Worm (Caenorhabditis elegans) whole organism, L4 larva: ENCODE data around the gene C17A2.3.

ENCODE experiments used
- arid-1 ChIP-seq: fragments of 200-800 bp; sonication (Bioruptor generic); conservative IDR thresholded peaks from 2 replicates; pipeline ENCODE4 v1.3.6; 2022; ENCODE audit warnings: missing genetic modification reagents, missing genetic modification characterization, missing compliant biosample characterization
- ces-1 ChIP-seq: fragments of 150-350 bp; sonication (generic microtip); optimal IDR thresholded peaks from 4 replicates; lab custom pipeline; 2014; ENCODE audit warnings: missing biosample characterization, missing genetic modification reagents, missing genetic modification characterization
- dve-1 ChIP-seq: sonication (generic microtip); optimal IDR thresholded peaks from 2 replicates; lab custom pipeline; 2017; ENCODE audit warnings: antibody characterized with exemption, mild to moderate bottlenecking, missing genetic modification characterization, missing compliant biosample characterization; ENCODE audit not compliant: insufficient read depth
- fos-1 ChIP-seq: fragments of 150-350 bp; optimal IDR thresholded peaks from 2 replicates; lab custom pipeline; 2014; ENCODE audit warnings: missing biosample characterization, missing genetic modification characterization
- lim-7 ChIP-seq: fragments of 200-800 bp; sonication (Bioruptor generic); IDR thresholded peaks from 2 replicates; pipeline ENCODE4 v1.3.6; 2022; ENCODE audit warnings: missing genetic modification characterization, missing compliant biosample characterization
- lin-15B ChIP-seq: fragments of 150-350 bp; sonication (generic microtip); optimal IDR thresholded peaks from 3 replicates; lab custom pipeline; 2014; ENCODE audit warnings: missing biosample characterization, missing genetic modification characterization
- lin-39 ChIP-seq: fragments of 150-350 bp; optimal IDR thresholded peaks from 2 replicates; lab custom pipeline; 2014; ENCODE audit warnings: missing biosample characterization, missing genetic modification reagents, missing genetic modification characterization
- lsy-2 ChIP-seq, 2 experiments: fragments of 150-350 bp in 1 of 2; sonication (generic microtip) in 1 of 2; optimal IDR thresholded peaks; 2 replicates each; lab custom pipeline; 2014 to 2017; ENCODE audit warnings: missing biosample characterization in 2 of 2, missing genetic modification characterization in 2 of 2
- mdl-1 ChIP-seq, 2 experiments: fragments of 150-350 bp in 1 of 2; sonication (generic microtip) in 1 of 2; optimal IDR thresholded peaks; 2 replicates each; lab custom pipeline; 2014 to 2017; ENCODE audit warnings: missing biosample characterization in 2 of 2, missing genetic modification characterization in 2 of 2
- nhr-237 ChIP-seq: sonication (generic microtip); optimal IDR thresholded peaks from 2 replicates; lab custom pipeline; 2017; ENCODE audit warnings: missing biosample characterization, missing genetic modification characterization
- nhr-25 ChIP-seq: sonication (generic microtip); optimal IDR thresholded peaks from 2 replicates; lab custom pipeline; 2017; ENCODE audit warnings: missing genetic modification characterization, mild to moderate bottlenecking, missing compliant biosample characterization, antibody characterized with exemption, moderate library complexity, borderline replicate concordance; ENCODE audit not compliant: insufficient read depth
- set-16 ChIP-seq: fragments of 200-800 bp; sonication (Bioruptor generic); IDR thresholded peaks from 2 replicates; pipeline ENCODE4 v1.3.6; 2022; ENCODE audit warnings: missing genetic modification reagents, missing genetic modification characterization, missing compliant biosample characterization
- unc-62 ChIP-seq, 3 experiments: fragments of 150-350 bp in 1 of 3; sonication (generic microtip); optimal IDR thresholded peaks in 2 of 3; peaks in 1 of 3; 1 replicate in 1 of 3; 2 replicates in 2 of 3; lab custom pipeline; 2014 to 2017; ENCODE audit warnings: missing biosample characterization in 3 of 3, missing genetic modification characterization in 3 of 3, missing genetic modification reagents in 3 of 3, missing genotype in 1 of 3
- ztf-11 ChIP-seq: fragments of 150-350 bp; optimal IDR thresholded peaks from 2 replicates; lab custom pipeline; 2014; ENCODE audit warnings: missing biosample characterization, missing genetic modification characterization

DNA sequence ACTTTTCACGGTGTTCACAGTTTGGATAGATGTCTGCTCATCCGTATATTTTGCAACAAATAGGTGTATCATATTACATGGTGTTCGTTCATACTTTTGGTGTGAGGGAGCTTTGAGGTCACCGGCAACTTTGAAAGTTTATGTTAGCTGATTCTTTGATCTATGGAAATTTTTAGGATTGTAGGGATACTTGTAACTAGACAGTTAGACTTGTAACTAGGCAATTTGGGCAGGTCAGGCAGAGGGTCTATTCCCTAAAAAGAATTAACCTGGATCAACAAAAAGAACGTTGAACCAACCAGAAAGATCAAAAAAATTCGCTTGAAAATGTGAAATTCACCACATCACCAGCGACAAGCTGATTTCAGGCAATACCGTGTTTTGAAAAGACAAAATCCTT is 50.5 kb downstream of the C17A2.3 start:
- no peak for TF ChIP-seq mdl-1 (tag; optimal IDR thresholded peaks at IDR 0.05; lab: Kevin White, UChicago)
- TF ChIP-seq arid-1 (GFP tag; lab: Robert Waterston, UW): no peak
- TF ChIP-seq ztf-11 (tag; lab: Kevin White, UChicago): no peak
- TF ChIP-seq set-16 (GFP tag; lab: Robert Waterston, UW): no peak
- no peak for TF ChIP-seq nhr-237 (tag; lab: Kevin White, UChicago)
- TF ChIP-seq dve-1 (tag; lab: Kevin White, UChicago): no peak
- no peak for TF ChIP-seq lsy-2 (tag; optimal IDR thresholded peaks at IDR 0.05; lab: Kevin White, UChicago)
- TF ChIP-seq unc-62 (GFP tag; optimal IDR thresholded peaks at IDR 0.05 in 1 of 2; lab: Kevin White, UChicago): no peak
- no peak for TF ChIP-seq unc-62 (tag; optimal IDR thresholded peaks at IDR 0.05; lab: Kevin White, UChicago)
- TF ChIP-seq lin-15B (tag; lab: Kevin White, UChicago): no peak
- TF ChIP-seq fos-1 (tag; lab: Kevin White, UChicago): no peak
- no peak for TF ChIP-seq ces-1
- TF ChIP-seq lim-7: no peak
- no peak for TF ChIP-seq lin-39 (tag; lab: Kevin White, UChicago)
- TF ChIP-seq nhr-25 (tag; lab: Kevin White, UChicago): no peak
